Worm (Caenorhabditis elegans) whole organism, mixed stage, embryonic: ENCODE results near the gene klp-20.

ENCODE experiments used
- M03D4.4 ChIP-seq: sonication (generic microtip); optimal IDR thresholded peaks from 2 replicates; lab custom pipeline; 2017; ENCODE audit warnings: mild to moderate bottlenecking, missing genetic modification characterization, missing compliant biosample characterization
- blmp-1 ChIP-seq: fragments of 150-350 bp; optimal IDR thresholded peaks from 2 replicates; lab custom pipeline; 2014; ENCODE audit warnings: missing biosample characterization, missing genetic modification characterization
- ceh-39 ChIP-seq: fragments of 150-350 bp; optimal IDR thresholded peaks from 2 replicates; lab custom pipeline; 2014; ENCODE audit warnings: missing biosample characterization, missing genetic modification characterization
- ces-1 ChIP-seq: fragments of 150-350 bp; optimal IDR thresholded peaks from 2 replicates; lab custom pipeline; 2014; ENCODE audit warnings: missing biosample characterization, missing genetic modification reagents, missing genetic modification characterization
- cnd-1 ChIP-seq: fragments of 200-800 bp; sonication (Bioruptor generic); optimal IDR thresholded peaks from 2 replicates; lab custom pipeline; 2018; ENCODE audit warnings: mild to moderate bottlenecking, missing genetic modification characterization, missing compliant biosample characterization
- drap-1 ChIP-seq: fragments of 200-800 bp; sonication (Bioruptor generic); optimal IDR thresholded peaks from 3 replicates; lab custom pipeline; 2018; ENCODE audit warnings: mild to moderate bottlenecking, missing genetic modification characterization, missing compliant biosample characterization
- elt-1 ChIP-seq: sonication (generic microtip); optimal IDR thresholded peaks from 2 replicates; lab custom pipeline; 2017; ENCODE audit warnings: missing genetic modification characterization, mild to moderate bottlenecking, missing compliant biosample characterization, antibody characterized with exemption, moderate library complexity, borderline replicate concordance; ENCODE audit not compliant: insufficient read depth
- flh-1 ChIP-seq: fragments of 200-800 bp; sonication (Bioruptor generic); optimal IDR thresholded peaks from 2 replicates; lab custom pipeline; 2018; ENCODE audit warnings: mild to moderate bottlenecking, missing genetic modification characterization, moderate library complexity, missing compliant biosample characterization
- ham-2 ChIP-seq: fragments of 200-800 bp; sonication (Bioruptor generic); optimal IDR thresholded peaks from 2 replicates; lab custom pipeline; 2018; ENCODE audit warnings: mild to moderate bottlenecking, missing genetic modification characterization, missing compliant biosample characterization
- lin-32 ChIP-seq: fragments of 200-800 bp; sonication (Bioruptor generic); optimal IDR thresholded peaks from 2 replicates; lab custom pipeline; 2018; ENCODE audit warnings: mild to moderate bottlenecking, missing genetic modification characterization, missing compliant biosample characterization
- mab-5 ChIP-seq: fragments of 150-350 bp; optimal IDR thresholded peaks from 2 replicates; lab custom pipeline; 2014; ENCODE audit warnings: missing biosample characterization, missing genetic modification characterization
- mep-1 ChIP-seq: fragments of 150-350 bp; optimal IDR thresholded peaks from 2 replicates; lab custom pipeline; 2017; ENCODE audit warnings: missing biosample characterization, missing genetic modification reagents, missing genetic modification characterization, inconsistent platforms
- mls-2 ChIP-seq: sonication (generic microtip); optimal IDR thresholded peaks from 2 replicates; lab custom pipeline; 2016; ENCODE audit warnings: mild to moderate bottlenecking, missing genetic modification characterization, moderate library complexity, missing compliant biosample characterization
- nhr-28 ChIP-seq: fragments of 150-350 bp; optimal IDR thresholded peaks from 2 replicates; lab custom pipeline; 2014; ENCODE audit warnings: missing biosample characterization, missing genetic modification characterization
- nhr-76 ChIP-seq: sonication (generic microtip); optimal IDR thresholded peaks from 2 replicates; lab custom pipeline; 2017; ENCODE audit warnings: missing biosample characterization, missing genetic modification characterization
- pha-4 ChIP-seq: fragments of 150-350 bp; optimal IDR thresholded peaks from 2 replicates; lab custom pipeline; 2018; ENCODE audit warnings: missing biosample characterization, missing genetic modification reagents, missing genetic modification characterization
- snpc-4 ChIP-seq: fragments of 150-350 bp; optimal IDR thresholded peaks from 2 replicates; lab custom pipeline; 2014; ENCODE audit warnings: missing biosample characterization, missing genetic modification characterization
- sptf-1 ChIP-seq: sonication (generic microtip); optimal IDR thresholded peaks from 2 replicates; lab custom pipeline; 2017; ENCODE audit warnings: mild to moderate bottlenecking, missing genetic modification characterization, moderate library complexity, missing compliant biosample characterization
- unc-39 ChIP-seq: fragments of 150-350 bp; optimal IDR thresholded peaks from 2 replicates; lab custom pipeline; 2014; ENCODE audit warnings: missing biosample characterization, missing genetic modification characterization
- unc-62 ChIP-seq: fragments of 150-350 bp; optimal IDR thresholded peaks from 2 replicates; lab custom pipeline; 2014; ENCODE audit warnings: missing biosample characterization, missing genetic modification reagents, missing genetic modification characterization
- zip-8 ChIP-seq: fragments of 150-350 bp; optimal IDR thresholded peaks from 2 replicates; lab custom pipeline; 2014; ENCODE audit warnings: missing biosample characterization, missing genetic modification characterization
- ztf-11 ChIP-seq: fragments of 150-350 bp; optimal IDR thresholded peaks from 2 replicates; lab custom pipeline; 2014; ENCODE audit warnings: missing biosample characterization, missing genetic modification characterization

Gene klp-20

DNA sequence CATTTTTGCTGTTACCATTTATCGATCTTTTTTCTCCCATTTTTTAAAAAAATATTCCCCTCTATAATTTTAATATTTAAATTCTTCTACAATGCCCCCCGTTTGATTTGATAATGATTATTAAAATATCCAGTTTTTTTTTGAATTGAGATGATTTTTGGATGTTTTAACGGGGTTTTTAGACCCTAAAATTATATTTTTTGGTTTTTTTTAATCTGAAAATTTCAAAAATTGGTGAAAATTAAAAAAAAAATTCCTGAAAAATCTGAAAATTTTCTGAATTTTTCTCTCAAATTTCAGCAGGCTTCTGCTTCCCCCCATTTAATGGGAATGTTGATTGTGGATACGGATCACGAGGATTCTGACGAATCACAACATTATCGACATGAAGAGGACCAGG is 44.4 kb downstream of the klp-20 start, which contains the start of gene Y50D7A.3:
Gene Y50D7A.3 (plus strand): TSS at position 301 of the 400 bp plus-strand sequence.
- TF ChIP-seq mab-5 (tag; lab: Kevin White, UChicago): no peak
- no peak for TF ChIP-seq flh-1 (GFP tag; lab: Kevin White, UChicago)
- TF ChIP-seq ztf-11 (tag; lab: Kevin White, UChicago): no peak
- TF ChIP-seq ceh-39 (tag; lab: Kevin White, UChicago): no peak
- TF ChIP-seq ham-2 (GFP tag; lab: Kevin White, UChicago): no peak
- TF ChIP-seq nhr-76 (tag; lab: Kevin White, UChicago): no peak
- no peak for TF ChIP-seq snpc-4 (tag; lab: Kevin White, UChicago)
- no peak for TF ChIP-seq M03D4.4 (tag; lab: Kevin White, UChicago)
- TF ChIP-seq cnd-1: no peak
- no peak for TF ChIP-seq lin-32 (GFP tag; lab: Kevin White, UChicago)
- TF ChIP-seq elt-1 (tag; lab: Kevin White, UChicago): no peak
- no peak for TF ChIP-seq pha-4 (tag; lab: Kevin White, UChicago)
- no peak for TF ChIP-seq zip-8
- no peak for TF ChIP-seq sptf-1 (tag; lab: Kevin White, UChicago)
- no peak for TF ChIP-seq mep-1 (tag; lab: Kevin White, UChicago)
- no peak for TF ChIP-seq ces-1

DNA sequence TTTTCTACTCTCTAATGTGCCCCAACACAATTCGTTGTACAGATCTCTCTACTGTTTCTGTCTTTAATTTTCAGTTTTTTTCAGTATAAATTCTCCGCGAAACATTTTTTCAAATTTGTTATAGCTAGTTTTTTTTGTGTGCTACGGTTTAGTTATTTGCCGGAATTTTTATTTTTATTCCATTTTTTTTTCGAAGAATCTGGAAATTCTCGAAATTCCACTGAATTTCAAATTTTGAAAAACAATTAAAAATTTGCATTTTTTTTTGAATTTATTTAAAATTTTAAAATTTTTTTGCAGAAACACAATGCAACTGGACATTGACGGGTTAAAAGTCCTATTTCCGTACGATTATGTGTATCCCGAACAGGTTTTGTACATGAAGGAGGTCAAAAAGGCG is 55.0 kb downstream of the klp-20 start, which contains the start of gene xpd-1:
Gene xpd-1 (plus strand): TSS at position 301 of the 400 bp plus-strand sequence.
- TF ChIP-seq cnd-1: no peak
- no peak for TF ChIP-seq unc-62 (GFP tag; lab: Kevin White, UChicago)
- TF ChIP-seq drap-1 (GFP tag; lab: Kevin White, UChicago): no peak
- no peak for TF ChIP-seq ztf-11 (tag; lab: Kevin White, UChicago)
- TF ChIP-seq blmp-1: no peak
- TF ChIP-seq zip-8: no peak
- TF ChIP-seq mab-5 (tag; lab: Kevin White, UChicago): no peak
- no peak for TF ChIP-seq mls-2
- TF ChIP-seq unc-39 (tag; lab: Kevin White, UChicago): no peak
- no peak for TF ChIP-seq snpc-4 (tag; lab: Kevin White, UChicago)
- TF ChIP-seq pha-4 (tag; lab: Kevin White, UChicago): no peak
- TF ChIP-seq elt-1 (tag; lab: Kevin White, UChicago): no peak
- no peak for TF ChIP-seq nhr-28 (tag; lab: Kevin White, UChicago)
